Worm (Caenorhabditis elegans) whole organism, L4/young adult: ENCODE measurements around the gene lgc-1.

Experiments used
- W03F9.2 ChIP-seq: fragments of 150-350 bp; optimal IDR thresholded peaks from 2 replicates; lab custom pipeline; 2014; ENCODE audit warnings: missing biosample characterization, missing genetic modification characterization
- him-1 ChIP-seq: sonication (generic microtip); optimal IDR thresholded peaks from 2 replicates; lab custom pipeline; 2016; ENCODE audit warnings: missing genotype, missing genetic modification reagents, missing genetic modification characterization, missing compliant biosample characterization

DNA sequence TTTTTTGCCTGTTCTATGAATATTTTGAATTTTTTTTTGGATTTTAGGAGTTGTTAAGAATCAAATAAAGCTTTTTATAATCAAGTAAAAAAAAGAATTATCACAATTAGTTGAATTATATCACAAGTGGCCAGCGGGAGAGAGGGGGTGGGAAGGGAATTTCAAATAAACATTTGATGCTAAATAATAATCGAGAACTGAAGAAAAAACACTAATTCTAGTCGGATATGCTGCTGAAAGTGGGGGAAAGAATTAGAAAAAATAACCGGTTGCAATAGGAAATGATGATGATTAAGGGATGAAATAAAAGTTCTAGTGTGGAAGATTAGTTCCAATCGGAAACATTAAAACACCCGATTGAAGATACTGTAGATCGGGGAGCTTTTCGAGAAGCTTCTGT is 46.4 kb downstream of the lgc-1 start:
- no peak for TF ChIP-seq him-1 (tag; lab: Kevin White, UChicago)
- no peak for TF ChIP-seq W03F9.2 (tag; lab: Kevin White, UChicago)
